Worm (Caenorhabditis elegans) whole organism, early embryonic: Measurements from ENCODE around the gene tmem-24.

Experiments
- B0310.2 ChIP-seq: sonication (generic microtip); optimal IDR thresholded peaks from 2 replicates; lab custom pipeline; 2016; ENCODE audit warnings: mild to moderate bottlenecking, missing genetic modification characterization, missing compliant biosample characterization
- F13C5.2 ChIP-seq: sonication (generic microtip); optimal IDR thresholded peaks from 2 replicates; lab custom pipeline; 2017; ENCODE audit warnings: mild to moderate bottlenecking, missing genetic modification characterization, inconsistent platforms, missing compliant biosample characterization
- aly-1 ChIP-seq: sonication (generic microtip); optimal IDR thresholded peaks from 2 replicates; lab custom pipeline; 2016; ENCODE audit warnings: missing genetic modification characterization, missing compliant biosample characterization
- ama-1 ChIP-seq: fragments of 150-350 bp; optimal IDR thresholded peaks from 2 replicates; lab custom pipeline; 2014
- ceh-13 ChIP-seq: fragments of 200-800 bp; sonication (Bioruptor generic); optimal IDR thresholded peaks from 2 replicates; lab custom pipeline; 2018; ENCODE audit warnings: mild to moderate bottlenecking, missing genetic modification characterization, missing compliant biosample characterization
- ceh-36 ChIP-seq: sonication (generic microtip); optimal IDR thresholded peaks from 2 replicates; lab custom pipeline; 2016; ENCODE audit warnings: missing genetic modification characterization, inconsistent platforms, missing compliant biosample characterization
- ets-7 ChIP-seq: sonication (generic microtip); optimal IDR thresholded peaks from 2 replicates; lab custom pipeline; 2016; ENCODE audit warnings: missing genotype, missing genetic modification characterization, missing compliant biosample characterization
- flt-1 ChIP-seq: fragments of 200-800 bp; sonication (Bioruptor generic); IDR thresholded peaks from 2 replicates; pipeline ENCODE4 v1.3.6; 2022; ENCODE audit warnings: missing genetic modification characterization, missing compliant biosample characterization
- hmbx-1 ChIP-seq: sonication (generic microtip); optimal IDR thresholded peaks from 2 replicates; lab custom pipeline; 2016; ENCODE audit warnings: mild to moderate bottlenecking, missing genetic modification characterization, missing compliant biosample characterization
- hmg-4 ChIP-seq: fragments of 200-800 bp; sonication (Bioruptor generic); optimal IDR thresholded peaks from 2 replicates; lab custom pipeline; 2018; ENCODE audit warnings: mild to moderate bottlenecking, missing genetic modification characterization, missing compliant biosample characterization
- hnd-1 ChIP-seq: sonication (generic microtip); optimal IDR thresholded peaks from 2 replicates; lab custom pipeline; 2016; ENCODE audit warnings: missing genetic modification characterization, missing compliant biosample characterization
- pes-1 ChIP-seq: fragments of 200-800 bp; sonication (Bioruptor generic); IDR thresholded peaks from 2 replicates; pipeline ENCODE4 v1.3.6; 2022; ENCODE audit warnings: missing genetic modification reagents, missing genetic modification characterization, missing compliant biosample characterization
- scrt-1 ChIP-seq: fragments of 200-800 bp; sonication (Bioruptor generic); IDR thresholded peaks from 2 replicates; pipeline ENCODE4 v1.3.6; 2022; ENCODE audit warnings: missing genetic modification characterization, missing compliant biosample characterization
- sea-1 ChIP-seq: fragments of 200-800 bp; sonication (Bioruptor generic); conservative IDR thresholded peaks from 2 replicates; pipeline ENCODE4 v1.3.6; 2022; ENCODE audit warnings: missing genetic modification characterization, missing compliant biosample characterization
- tbx-11 ChIP-seq: fragments of 200-800 bp; sonication (Bioruptor generic); IDR thresholded peaks from 2 replicates; pipeline ENCODE4 v1.3.6; 2022; ENCODE audit warnings: missing genetic modification characterization, missing compliant biosample characterization
- tbx-37 ChIP-seq: fragments of 200-800 bp; sonication (Bioruptor generic); conservative IDR thresholded peaks from 2 replicates; pipeline ENCODE4 v1.3.6; 2022; ENCODE audit warnings: missing genetic modification reagents, missing genetic modification characterization, missing compliant biosample characterization
- tra-4 ChIP-seq: sonication (generic microtip); optimal IDR thresholded peaks from 2 replicates; lab custom pipeline; 2017; ENCODE audit warnings: missing genetic modification characterization, missing compliant biosample characterization

The tmem-24 gene

DNA sequence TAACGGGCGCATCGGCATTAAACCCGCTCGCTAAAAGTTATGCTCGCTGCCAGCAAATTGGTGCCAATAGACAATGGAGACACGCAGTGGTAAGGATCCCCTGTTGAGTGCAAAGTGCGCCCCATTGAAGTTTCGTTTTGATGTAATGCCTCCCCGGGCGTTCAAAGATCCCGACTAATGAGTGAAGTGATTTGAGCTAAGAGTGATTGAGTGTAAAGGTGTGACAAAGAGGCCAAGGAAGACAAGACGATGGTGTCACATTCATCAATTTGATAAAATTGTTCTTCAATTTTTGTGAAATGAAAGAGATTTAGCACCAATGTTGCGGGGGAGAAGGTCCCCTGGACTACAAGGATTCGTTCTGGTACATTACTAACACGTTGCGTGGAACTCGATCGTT, 38.4 kb upstream of the tmem-24 start:
- TF ChIP-seq flt-1 (GFP tag; lab: Robert Waterston, UW) (no peak), hmg-4 (GFP tag; lab: Kevin White, UChicago) (peak; percentile 25)

DNA sequence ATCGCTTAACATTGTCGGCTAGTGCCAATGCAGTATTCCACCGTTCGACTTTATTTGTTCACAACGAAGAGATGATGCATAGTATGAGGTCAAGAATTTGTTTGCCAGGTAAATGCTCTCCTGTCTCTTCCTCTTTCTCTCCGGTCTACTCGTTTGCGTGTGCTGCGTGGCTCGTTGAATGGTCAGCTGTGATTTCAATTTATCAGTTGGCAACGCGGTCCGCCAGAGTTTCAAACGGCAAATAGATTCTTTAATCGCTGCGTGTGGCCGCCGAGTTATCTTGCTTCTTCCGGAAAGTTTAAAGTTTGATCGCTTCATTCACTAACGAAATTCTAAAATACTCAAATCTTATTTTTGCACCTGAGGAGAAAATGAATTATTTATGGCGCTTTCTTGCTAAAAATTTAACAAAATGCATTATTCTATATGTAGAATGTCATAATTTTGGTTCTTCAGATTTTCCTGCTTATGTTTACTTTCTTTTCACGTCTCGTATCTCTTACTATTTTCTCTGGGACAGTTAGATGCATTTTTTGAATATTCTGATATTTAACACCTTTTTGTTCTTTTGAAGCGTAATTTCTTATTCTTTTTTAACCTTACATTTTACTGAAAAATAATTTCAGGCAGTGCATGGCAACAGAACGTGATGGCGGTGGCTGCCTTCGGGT, 36.0 kb upstream of the tmem-24 start, which contains the start of gene tsp-17:
Gene tsp-17 (plus strand): TSS at position 621 of the 671 bp plus-strand sequence.
- TF ChIP-seq ama-1 (lab: Kevin White, UChicago) (no peak), ets-7 (tag; lab: Kevin White, UChicago) (no peak), aly-1 (tag; lab: Kevin White, UChicago) (no peak), B0310.2 (no peak), scrt-1 (GFP tag; lab: Robert Waterston, UW) (no peak), pes-1 (GFP tag; lab: Robert Waterston, UW) (no peak), ceh-36 (tag; lab: Kevin White, UChicago) (no peak), F13C5.2 (tag; lab: Kevin White, UChicago) (no peak), tra-4 (tag; lab: Kevin White, UChicago) (no peak), hmg-4 (GFP tag; lab: Kevin White, UChicago) (no peak), sea-1 (no peak), tbx-11 (no peak), ceh-13 (GFP tag; lab: Kevin White, UChicago) (no peak), hmbx-1 (tag; lab: Kevin White, UChicago) (no peak), tbx-37 (GFP tag; lab: Robert Waterston, UW) (no peak)

DNA sequence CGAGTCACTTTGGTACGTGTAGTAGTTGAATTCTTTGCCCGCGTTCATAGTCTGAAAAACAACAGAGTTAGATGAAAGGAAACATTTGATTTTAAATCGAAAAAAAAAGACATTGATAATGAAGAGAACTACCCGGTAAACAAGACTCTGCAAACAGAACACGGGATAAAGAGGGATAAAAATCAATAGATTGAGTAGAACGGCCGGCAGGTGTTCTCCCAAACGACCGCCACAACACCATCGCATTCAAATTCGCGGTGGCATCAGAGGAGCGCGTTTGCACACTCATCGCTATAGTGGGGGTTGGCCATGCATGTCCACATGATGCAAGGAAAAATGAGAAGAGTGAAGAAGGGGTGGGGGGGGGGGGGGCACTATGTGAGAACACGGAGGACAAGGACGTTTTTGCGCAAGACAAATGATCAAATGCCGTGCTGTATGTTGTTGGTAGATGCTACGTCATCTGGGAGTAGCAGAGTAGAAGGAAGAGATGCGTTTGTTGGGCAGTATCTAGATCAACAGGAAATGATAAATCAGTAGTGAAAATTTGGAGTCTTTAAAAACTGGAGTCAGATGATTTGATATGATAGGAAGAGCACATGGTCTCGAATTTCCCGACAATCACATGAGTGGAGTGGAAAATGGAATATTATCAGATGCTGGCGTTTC, 33.9 kb upstream of the tmem-24 start, which contains the start of gene tag-52:
Gene tag-52 (minus strand): TSS at position 51 of the 669 bp plus-strand sequence.
- peak; percentile 65 for TF ChIP-seq F13C5.2 (tag; lab: Kevin White, UChicago)
- no peak for TF ChIP-seq flt-1 (GFP tag; lab: Robert Waterston, UW)
- TF ChIP-seq pes-1 (GFP tag; lab: Robert Waterston, UW): no peak
- TF ChIP-seq hmg-4 (GFP tag; lab: Kevin White, UChicago): peak; percentile 88
- no peak for TF ChIP-seq B0310.2
- TF ChIP-seq tra-4 (tag; lab: Kevin White, UChicago): no peak
- TF ChIP-seq ceh-36 (tag; lab: Kevin White, UChicago): peak; percentile 34

DNA sequence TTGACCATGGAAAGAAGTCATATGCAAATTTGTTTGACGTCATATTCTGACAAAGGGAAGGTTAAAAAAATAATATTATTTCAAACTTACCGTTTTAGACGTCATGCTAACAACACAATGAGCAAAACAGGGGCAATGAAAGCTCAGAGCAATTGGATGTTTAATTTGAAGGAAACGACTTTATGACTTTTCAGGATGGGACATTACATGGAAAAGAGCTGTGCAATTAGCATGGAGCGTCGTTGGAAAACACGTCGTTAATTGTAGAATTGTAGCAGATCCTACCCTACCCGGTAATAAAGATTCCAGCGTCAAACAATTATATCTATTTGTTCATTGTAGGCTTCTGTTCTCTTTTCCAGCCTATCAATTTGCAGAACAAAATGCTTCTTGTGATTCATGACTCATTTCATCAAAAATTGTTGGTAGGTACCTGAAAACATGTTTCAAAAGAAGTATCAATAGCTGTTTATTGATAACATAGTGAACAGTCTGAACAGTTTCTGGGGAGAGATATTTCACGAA, 28.9 kb upstream of the tmem-24 start, which contains the start of gene ceh-63:
Gene ceh-63 (minus strand): TSS at position 475 of the 525 bp plus-strand sequence.
- TF ChIP-seq flt-1 (GFP tag; lab: Robert Waterston, UW) (no peak), hnd-1 (tag; lab: Kevin White, UChicago) (no peak), hmg-4 (GFP tag; lab: Kevin White, UChicago) (no peak), ets-7 (tag; lab: Kevin White, UChicago) (no peak), B0310.2 (no peak), sea-1 (no peak), hmbx-1 (tag; lab: Kevin White, UChicago) (no peak), ama-1 (lab: Kevin White, UChicago) (no peak), tbx-11 (no peak), tbx-37 (GFP tag; lab: Robert Waterston, UW) (no peak)

DNA sequence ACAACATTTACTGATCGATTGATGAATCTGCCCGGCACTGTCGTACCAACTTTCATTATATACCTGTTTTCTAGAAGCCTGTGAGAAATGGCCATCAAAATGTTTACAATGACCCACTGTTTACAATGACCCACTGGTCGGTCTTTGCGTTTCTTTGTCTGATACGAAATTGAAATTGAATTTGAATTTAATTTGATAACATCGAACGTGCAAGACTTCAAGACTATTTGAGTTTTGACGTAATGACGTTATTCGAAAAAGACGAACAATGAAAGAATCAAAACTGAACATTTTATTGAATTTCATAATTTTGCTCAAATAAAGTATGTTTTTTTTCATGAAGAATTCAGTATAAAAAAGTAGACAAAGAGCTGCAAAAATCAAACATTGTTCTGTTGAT, 27.3 kb upstream of the tmem-24 start, which contains the start of gene C02F12.5:
Gene C02F12.5 (minus strand): TSS at position 101 of the 400 bp plus-strand sequence.
- TF ChIP-seq sea-1: no peak
- TF ChIP-seq ets-7 (tag; lab: Kevin White, UChicago): no peak
- no peak for TF ChIP-seq F13C5.2 (tag; lab: Kevin White, UChicago)
- TF ChIP-seq ama-1 (lab: Kevin White, UChicago): no peak
- TF ChIP-seq hnd-1 (tag; lab: Kevin White, UChicago): no peak
- no peak for TF ChIP-seq ceh-36 (tag; lab: Kevin White, UChicago)
- TF ChIP-seq tbx-11: no peak
- no peak for TF ChIP-seq flt-1 (GFP tag; lab: Robert Waterston, UW)
- TF ChIP-seq hmg-4 (GFP tag; lab: Kevin White, UChicago): no peak
- no peak for TF ChIP-seq pes-1 (GFP tag; lab: Robert Waterston, UW)
- TF ChIP-seq hmbx-1 (tag; lab: Kevin White, UChicago): no peak
- no peak for TF ChIP-seq ceh-13 (GFP tag; lab: Kevin White, UChicago)
- no peak for TF ChIP-seq aly-1 (tag; lab: Kevin White, UChicago)
- TF ChIP-seq tra-4 (tag; lab: Kevin White, UChicago): no peak
- no peak for TF ChIP-seq tbx-37 (GFP tag; lab: Robert Waterston, UW)

DNA sequence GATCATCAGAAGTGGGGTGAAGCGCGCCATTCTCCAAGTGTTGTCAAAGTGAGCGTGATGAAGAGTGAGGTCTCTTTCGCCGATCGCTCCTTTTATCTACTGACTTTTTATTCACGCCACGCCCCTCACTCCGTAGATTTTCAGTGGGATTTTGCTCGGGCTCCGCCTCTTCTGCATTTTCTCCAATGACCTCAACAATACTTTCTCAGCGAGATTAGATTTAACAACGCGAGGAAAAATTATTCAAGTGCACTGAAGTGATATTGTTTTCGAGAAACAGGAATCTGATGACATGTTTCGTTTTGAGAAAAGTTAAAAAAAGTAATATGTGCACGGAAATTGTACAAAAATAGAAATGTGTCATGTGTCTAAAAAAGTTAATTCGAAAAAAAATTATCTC, 24.1 kb upstream of the tmem-24 start, which contains the start of gene snet-1:
Gene snet-1 (minus strand): TSS at position 101 of the 400 bp plus-strand sequence.
- no peak for TF ChIP-seq ceh-36 (tag; lab: Kevin White, UChicago)
- no peak for TF ChIP-seq pes-1 (GFP tag; lab: Robert Waterston, UW)
- no peak for TF ChIP-seq hmbx-1 (tag; lab: Kevin White, UChicago)
- no peak for TF ChIP-seq scrt-1 (GFP tag; lab: Robert Waterston, UW)

DNA sequence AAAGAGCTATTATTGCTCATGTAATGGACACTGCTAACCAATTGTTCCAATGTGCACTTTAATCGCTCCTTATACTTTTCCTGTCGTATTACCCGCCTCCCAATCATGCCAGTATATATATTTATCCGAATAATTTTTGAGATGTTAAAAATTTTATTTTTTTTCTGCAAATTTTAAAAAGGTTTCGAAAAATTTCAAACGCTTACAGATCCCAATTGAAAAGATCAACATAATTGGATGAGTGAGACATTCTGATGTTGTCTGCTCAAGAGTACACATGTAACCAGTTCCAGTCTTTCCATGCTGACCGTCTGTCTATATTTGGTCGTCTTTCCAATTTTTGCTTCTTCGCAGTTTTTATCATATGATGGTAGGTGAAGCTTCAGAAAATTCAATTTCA, 14.5 kb upstream of the tmem-24 start, which contains the start of gene R11G1.1:
Gene R11G1.1 (plus strand): TSS at position 301 of the 400 bp plus-strand sequence.
- no peak for TF ChIP-seq aly-1 (tag; lab: Kevin White, UChicago)
- no peak for TF ChIP-seq tra-4 (tag; lab: Kevin White, UChicago)
- no peak for TF ChIP-seq tbx-37 (GFP tag; lab: Robert Waterston, UW)
- no peak for TF ChIP-seq ceh-13 (GFP tag; lab: Kevin White, UChicago)
- no peak for TF ChIP-seq B0310.2
- TF ChIP-seq ets-7 (tag; lab: Kevin White, UChicago): no peak
- no peak for TF ChIP-seq ama-1 (lab: Kevin White, UChicago)
- no peak for TF ChIP-seq flt-1 (GFP tag; lab: Robert Waterston, UW)
- no peak for TF ChIP-seq pes-1 (GFP tag; lab: Robert Waterston, UW)
- no peak for TF ChIP-seq F13C5.2 (tag; lab: Kevin White, UChicago)
- TF ChIP-seq sea-1: no peak
- TF ChIP-seq tbx-11: no peak
- no peak for TF ChIP-seq hnd-1 (tag; lab: Kevin White, UChicago)
- TF ChIP-seq hmbx-1 (tag; lab: Kevin White, UChicago): no peak
- TF ChIP-seq ceh-36 (tag; lab: Kevin White, UChicago): no peak
- no peak for TF ChIP-seq hmg-4 (GFP tag; lab: Kevin White, UChicago)
- TF ChIP-seq scrt-1 (GFP tag; lab: Robert Waterston, UW): no peak
